Fruit fly (Drosophila melanogaster): ENCODE data around the gene CG11779.

The CG11779 gene

DNA sequence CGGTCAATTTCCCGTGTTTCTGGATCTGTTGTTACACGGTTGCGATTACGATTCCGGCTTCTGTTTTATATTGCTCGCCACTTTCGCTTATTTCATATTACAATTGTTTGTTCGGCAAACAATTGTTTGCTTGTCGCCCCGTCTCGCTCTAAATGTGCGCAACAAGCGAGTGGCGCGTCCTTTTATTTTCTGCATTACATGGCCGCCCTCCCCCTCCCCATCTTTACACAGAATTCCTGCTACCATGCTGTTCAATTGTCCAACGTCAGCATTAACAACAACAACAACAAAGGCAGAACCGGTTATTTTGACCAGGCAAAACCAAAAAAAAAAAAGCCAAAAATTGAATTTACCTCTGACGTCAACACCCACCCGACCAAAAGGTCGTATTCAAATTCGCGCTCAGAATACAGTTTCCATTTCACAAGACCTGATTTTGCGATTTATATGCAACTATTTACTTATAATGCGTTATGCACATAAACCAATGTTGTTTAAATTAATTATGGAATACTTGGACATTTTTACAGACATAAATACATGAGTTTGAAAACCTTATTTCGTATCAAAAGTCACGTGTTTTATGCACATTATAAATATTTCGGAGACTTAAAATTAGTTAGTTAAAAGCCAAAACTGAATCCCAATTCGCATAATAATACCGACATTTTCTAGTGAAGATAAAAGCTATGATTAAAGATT lies 6.5 kb upstream of the CG11779 start (continued):
- no peak for TF ChIP-seq CG31441 (GFP tag; IDR thresholded peaks at IDR 0.05)
- no peak for TF ChIP-seq D (optimal IDR thresholded peaks at IDR 0.05)
- no peak for TF ChIP-seq D (GFP tag; optimal IDR thresholded peaks at IDR 0.05)
- no peak for TF ChIP-seq kah (GFP tag; optimal IDR thresholded peaks at IDR 0.05)
- no peak for TF ChIP-seq Bteb2 (GFP tag; optimal IDR thresholded peaks at IDR 0.05)
- peak in 1 of 2 experiments; percentile 37 for TF ChIP-seq Pdp1 (GFP tag; optimal IDR thresholded peaks at IDR 0.05)
- TF ChIP-seq salm (tag; optimal IDR thresholded peaks at IDR 0.05) = no peak
- no peak for TF ChIP-seq onecut (GFP tag; IDR thresholded peaks at IDR 0.05)
- TF ChIP-seq unc-4 (GFP tag; IDR thresholded peaks at IDR 0.05; ENCODE audit: partially characterized antibody) = peak; percentile 10; the same call in 1 of the 2 replicates
- TF ChIP-seq caup (GFP tag; optimal IDR thresholded peaks at IDR 0.05; ENCODE audit: severe bottlenecking) = no peak
- TF ChIP-seq CG3163 (GFP tag; optimal IDR thresholded peaks at IDR 0.05) = no peak
- TF ChIP-seq CG11456 (GFP tag; IDR thresholded peaks at IDR 0.05) = no peak
- no peak for TF ChIP-seq CG4404 (GFP tag; IDR thresholded peaks at IDR 0.05)
- TF ChIP-seq CG18619 (GFP tag; optimal IDR thresholded peaks at IDR 0.05) = no peak
- no peak for TF ChIP-seq CG7271 (tag; optimal IDR thresholded peaks at IDR 0.05)
- TF ChIP-seq Xrp1 (GFP tag; IDR thresholded peaks at IDR 0.05) = peak; percentile 24; the same call in 1 of the 2 replicates
- no peak for TF ChIP-seq CG17568 (GFP tag; optimal IDR thresholded peaks at IDR 0.05)
- peak; percentile 1 for TF ChIP-seq gsb-n (tag; optimal IDR thresholded peaks at IDR 0.05)
- no peak for TF ChIP-seq Abd-B (GFP tag; optimal IDR thresholded peaks at IDR 0.05)
- 0 out of 2 replicates have a peak, but pooled peaks have one; percentile 17 for TF ChIP-seq chm (GFP tag; IDR thresholded peaks at IDR 0.05)
- TF ChIP-seq pita (GFP tag; optimal IDR thresholded peaks at IDR 0.05) = no peak
- no peak for TF ChIP-seq dan (GFP tag; IDR thresholded peaks at IDR 0.05)
- no peak for TF ChIP-seq ATbp (GFP tag; optimal IDR thresholded peaks at IDR 0.05)
- peak; percentile 40; the same call in 1 of the 2 replicates for TF ChIP-seq crol (GFP tag; IDR thresholded peaks at IDR 0.05)
- TF ChIP-seq jumu (GFP tag; optimal IDR thresholded peaks at IDR 0.05) = no peak
- TF ChIP-seq CG17385 (GFP tag; optimal IDR thresholded peaks at IDR 0.05) = peak; percentile 4
- no peak for TF ChIP-seq fu2 (GFP tag; optimal IDR thresholded peaks at IDR 0.05)
- no peak for TF ChIP-seq ash1 (GFP tag; optimal IDR thresholded peaks at IDR 0.05)
- no peak for TF ChIP-seq Gsc (GFP tag; IDR thresholded peaks at IDR 0.05)
- TF ChIP-seq hb (GFP tag; IDR thresholded peaks at IDR 0.05; ENCODE audit: partially characterized antibody) = no peak
- TF ChIP-seq CG10543 (GFP tag; optimal IDR thresholded peaks at IDR 0.05) = no peak
- TF ChIP-seq zfh1 (GFP tag; IDR thresholded peaks at IDR 0.05) = no peak
- TF ChIP-seq CG10565 (GFP tag; optimal IDR thresholded peaks at IDR 0.05) = no peak
- no peak for TF ChIP-seq CG14667 (GFP tag; IDR thresholded peaks at IDR 0.05)
- TF ChIP-seq H15 (GFP tag; IDR thresholded peaks at IDR 0.05) = no peak
- no peak for TF ChIP-seq pzg (GFP tag; optimal IDR thresholded peaks at IDR 0.05)
- TF ChIP-seq Dad (GFP tag; optimal IDR thresholded peaks at IDR 0.05) = no peak
- peak; percentile 75 for TF ChIP-seq kni (GFP tag; optimal IDR thresholded peaks at IDR 0.05)
- peak; percentile 63 for TF ChIP-seq Blimp-1 (GFP tag; optimal IDR thresholded peaks at IDR 0.05)
- TF ChIP-seq D19B (GFP tag; optimal IDR thresholded peaks at IDR 0.05) = no peak
- TF ChIP-seq cwo (GFP tag; optimal IDR thresholded peaks at IDR 0.05) = no peak
- TF ChIP-seq Rfx (GFP tag; IDR thresholded peaks at IDR 0.05) = peak; percentile 13; the same call in 1 of the 2 replicates
- TF ChIP-seq CG12744 (GFP tag; optimal IDR thresholded peaks at IDR 0.05) = no peak
- TF ChIP-seq Side (GFP tag; optimal IDR thresholded peaks at IDR 0.05) = no peak
- TF ChIP-seq CG15479 (GFP tag; optimal IDR thresholded peaks at IDR 0.05) = no peak
- no peak for TF ChIP-seq Mrtf (GFP tag; IDR thresholded peaks at IDR 0.05)
- no peak for TF ChIP-seq HmgZ (tag; optimal IDR thresholded peaks at IDR 0.05)
- no peak for TF ChIP-seq Scr (GFP tag; IDR thresholded peaks at IDR 0.05; ENCODE audit: partially characterized antibody)
- no peak for TF ChIP-seq lbe (GFP tag; optimal IDR thresholded peaks at IDR 0.05)
- peak; percentile 3 for TF ChIP-seq Ets65A (GFP tag)

Measured in whole organism, embryonic.